Worm (Caenorhabditis elegans): ENCODE data around the gene cest-13.

Gene cest-13

ce11 chrX:13782074-13782462 lies 22.0 kb downstream of the cest-13 start:
- no peak for TF ChIP-seq pqm-1 (tag; optimal IDR thresholded peaks at IDR 0.05)
- TF ChIP-seq dve-1 (tag; optimal IDR thresholded peaks at IDR 0.05): no peak
- no peak for TF ChIP-seq nhr-11 (tag; optimal IDR thresholded peaks at IDR 0.05)
- TF ChIP-seq unc-55 (GFP tag; optimal IDR thresholded peaks at IDR 0.05): no peak
- TF ChIP-seq npax-4 (tag; optimal IDR thresholded peaks at IDR 0.05): no peak
- TF ChIP-seq ttx-3 (tag; optimal IDR thresholded peaks at IDR 0.05): no peak

ce11 chrX:13785268-13785667 lies 25.2 kb downstream of the cest-13 start, which contains the start of gene F55F3.4:
Gene F55F3.4, plus strand, starts transcription at chrX:13785568.
- TF ChIP-seq Y22D7AL.16 (tag; optimal IDR thresholded peaks at IDR 0.05) (no peak), fax-1 (tag; optimal IDR thresholded peaks at IDR 0.05) (no peak), rnt-1 (tag; optimal IDR thresholded peaks at IDR 0.05) (no peak), zip-5 (tag; optimal IDR thresholded peaks at IDR 0.05) (no peak), tbx-2 (tag; optimal IDR thresholded peaks at IDR 0.05) (no peak), K09A11.1 (tag; optimal IDR thresholded peaks at IDR 0.05; ENCODE audit: insufficient read depth) (no peak)

DNA sequence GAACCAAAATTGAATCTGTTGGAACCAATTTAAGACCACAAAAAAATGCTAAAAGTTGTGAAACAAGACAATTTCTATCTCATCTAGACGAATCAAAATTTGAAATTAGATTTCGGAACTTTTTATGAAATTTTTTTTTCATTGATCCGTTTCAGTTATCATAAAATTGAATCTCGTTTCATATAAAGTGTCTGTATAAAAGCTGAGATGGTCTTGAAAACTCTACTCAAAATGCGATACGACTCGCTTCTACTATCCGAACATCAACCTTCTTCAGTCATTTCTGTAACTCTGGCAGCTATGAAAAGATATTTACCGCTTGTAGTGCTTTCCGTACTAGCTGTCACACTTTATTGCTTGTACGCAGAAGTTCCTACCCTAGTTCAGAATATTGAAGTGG lies 30.5 kb downstream of the cest-13 start, which contains the start of gene ZK1086.3:
ZK1086.3 (plus strand) TSS at position 301 of the 400 bp plus-strand sequence.
- no peak for TF ChIP-seq hlh-6 (tag; optimal IDR thresholded peaks at IDR 0.05)
- TF ChIP-seq ceh-18 (tag; optimal IDR thresholded peaks at IDR 0.05): no peak
- no peak for TF ChIP-seq lin-11 (tag; optimal IDR thresholded peaks at IDR 0.05)
- no peak for TF ChIP-seq pqm-1 (tag; optimal IDR thresholded peaks at IDR 0.05)
- TF ChIP-seq pha-4 (tag; optimal IDR thresholded peaks at IDR 0.05): no peak
- no peak for TF ChIP-seq mec-3 (tag; optimal IDR thresholded peaks at IDR 0.05; ENCODE audit: borderline replicate concordance)
- TF ChIP-seq Y22D7AL.16 (tag; optimal IDR thresholded peaks at IDR 0.05): no peak
- no peak for TF ChIP-seq ztf-16 (tag; optimal IDR thresholded peaks at IDR 0.05)
- TF ChIP-seq gmeb-2 (tag; optimal IDR thresholded peaks at IDR 0.05): no peak
- TF ChIP-seq ttx-3 (tag; optimal IDR thresholded peaks at IDR 0.05): no peak
- no peak for TF ChIP-seq che-1 (tag; optimal IDR thresholded peaks at IDR 0.05)
- TF ChIP-seq tbx-7 (tag; optimal IDR thresholded peaks at IDR 0.05): no peak
- TF ChIP-seq ceh-6 (GFP tag; optimal IDR thresholded peaks at IDR 0.05): no peak

DNA sequence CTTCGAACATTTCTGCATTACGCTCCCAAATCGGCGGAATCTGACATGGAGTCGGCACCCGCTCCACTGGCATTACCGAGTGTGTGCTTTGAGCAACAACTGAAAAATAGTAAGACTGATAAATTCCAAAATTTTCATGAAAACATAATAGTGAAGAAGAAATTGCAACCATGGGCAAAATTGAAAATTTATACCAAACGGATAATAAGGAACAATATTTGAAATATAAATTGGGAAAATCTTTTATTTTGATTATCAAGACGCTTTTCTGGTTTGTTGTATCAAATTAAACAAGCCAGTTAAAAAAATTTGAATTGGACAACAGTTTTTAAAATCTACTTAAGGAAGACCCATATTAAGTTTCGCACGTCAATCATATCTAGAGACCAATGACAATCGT lies 33.5 kb downstream of the cest-13 start, which contains the start of gene ZK1086.2:
ZK1086.2 (minus strand) TSS at position 101 of the 400 bp plus-strand sequence.
- TF ChIP-seq che-1 (tag; optimal IDR thresholded peaks at IDR 0.05) (no peak), pat-9 (tag; optimal IDR thresholded peaks at IDR 0.05) (no peak), gmeb-2 (tag; optimal IDR thresholded peaks at IDR 0.05) (no peak), C38D4.7 (GFP tag; optimal IDR thresholded peaks at IDR 0.05) (no peak), sdc-2 (tag; optimal IDR thresholded peaks at IDR 0.05) (no peak), hlh-6 (tag; optimal IDR thresholded peaks at IDR 0.05) (no peak), odd-2 (tag; optimal IDR thresholded peaks at IDR 0.05) (no peak), hlh-8 (tag; optimal IDR thresholded peaks at IDR 0.05) (no peak), fkh-6 (tag; optimal IDR thresholded peaks at IDR 0.05) (no peak), tbx-7 (tag; optimal IDR thresholded peaks at IDR 0.05) (no peak), nhr-232 (tag; optimal IDR thresholded peaks at IDR 0.05) (no peak), ceh-34 (tag; optimal IDR thresholded peaks at IDR 0.05) (no peak), ceh-18 (tag; optimal IDR thresholded peaks at IDR 0.05) (no peak), tbx-2 (tag; optimal IDR thresholded peaks at IDR 0.05) (no peak), K02D7.2 (tag; optimal IDR thresholded peaks at IDR 0.05) (no peak)

DNA sequence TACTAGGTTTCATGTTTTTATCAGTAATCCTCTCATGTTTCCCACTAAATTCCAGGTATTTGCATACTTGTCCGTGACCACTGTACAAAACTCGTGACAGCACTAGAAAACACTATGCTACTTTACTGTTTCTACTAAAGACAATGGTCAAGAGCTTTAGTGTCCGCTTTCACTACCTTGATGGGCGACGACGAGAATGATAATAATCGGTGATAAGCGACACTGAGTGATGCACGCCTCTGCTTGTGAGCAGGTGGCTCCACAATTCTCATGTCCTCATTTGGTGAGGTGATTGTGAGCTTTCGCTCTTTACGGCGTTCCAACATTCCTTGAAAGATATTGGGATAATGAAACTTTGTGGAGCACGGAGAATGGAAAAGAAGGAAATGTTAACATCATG lies 43.2 kb downstream of the cest-13 start:
- TF ChIP-seq ceh-2 (tag; optimal IDR thresholded peaks at IDR 0.05) (no peak), dve-1 (tag; optimal IDR thresholded peaks at IDR 0.05) (no peak), ceh-45 (GFP tag; IDR thresholded peaks at IDR 0.05) (no peak), madf-2 (tag; optimal IDR thresholded peaks at IDR 0.05) (no peak), zip-5 (tag; optimal IDR thresholded peaks at IDR 0.05) (no peak), Y22D7AL.16 (tag; optimal IDR thresholded peaks at IDR 0.05) (no peak), hlh-30 (tag; optimal IDR thresholded peaks at IDR 0.05; ENCODE audit: insufficient read depth) (no peak), ceh-34 (tag; optimal IDR thresholded peaks at IDR 0.05) (no peak), nhr-11 (tag; optimal IDR thresholded peaks at IDR 0.05) (no peak)

All from whole organism, late embryonic.